Fruit fly (Drosophila melanogaster) whole organism, embryonic: ENCODE measurements around the gene CG43610.

Experiments
- Ada2b ChIP-seq: fragments of 200-800 bp; sonication (Bioruptor generic); IDR thresholded peaks from 2 replicates; pipeline ENCODE4 v1.3.6; 2022; ENCODE audit warnings: missing biosample characterization, missing genetic modification characterization
- Adf1 ChIP-seq: fragments of 200-800 bp; sonication (Bioruptor generic); IDR thresholded peaks from 2 replicates; pipeline ENCODE4 v1.3.6; 2022; ENCODE audit warnings: missing biosample characterization, missing genetic modification characterization
- B-H1 ChIP-seq: fragments of 200-800 bp; sonication (Bioruptor generic); IDR thresholded peaks from 3 replicates; pipeline ENCODE4 v1.3.6; 2022; ENCODE audit warnings: missing biosample characterization, missing genetic modification characterization
- CG11398 ChIP-seq: fragments of 200-800 bp; sonication (Bioruptor generic); optimal IDR thresholded peaks from 2 replicates; lab custom pipeline; 2016; ENCODE audit warnings: missing biosample characterization, missing genetic modification characterization
- CG12391 ChIP-seq: fragments of 200-800 bp; sonication (Bioruptor generic); optimal IDR thresholded peaks from 3 replicates; lab custom pipeline; 2018; ENCODE audit warnings: missing biosample characterization, mild to moderate bottlenecking, missing genetic modification characterization, moderate library complexity
- CG13123 ChIP-seq: fragments of 200-800 bp; sonication (Bioruptor generic); optimal IDR thresholded peaks from 2 replicates; lab custom pipeline; 2016; ENCODE audit warnings: missing biosample characterization, missing genetic modification characterization
- CG14050 ChIP-seq: fragments of 200-800 bp; sonication (Bioruptor generic); IDR thresholded peaks from 3 replicates; pipeline ENCODE4 v1.3.6; 2022; ENCODE audit warnings: missing biosample characterization, missing genetic modification characterization
- CG14860 ChIP-seq: fragments of 200-800 bp; sonication (Bioruptor generic); IDR thresholded peaks from 3 replicates; pipeline ENCODE4 v1.3.6; 2022; ENCODE audit warnings: missing biosample characterization, missing genetic modification characterization; ENCODE audit not compliant: partially characterized antibody
- CG1529 ChIP-seq: fragments of 200-800 bp; sonication (Bioruptor generic); optimal IDR thresholded peaks from 3 replicates; lab custom pipeline; 2018; ENCODE audit warnings: missing biosample characterization, missing genetic modification characterization
- CG1647 ChIP-seq: fragments of 200-800 bp; sonication (Bioruptor generic); optimal IDR thresholded peaks from 3 replicates; lab custom pipeline; 2016; ENCODE audit warnings: missing biosample characterization, missing genetic modification characterization
- CG17359 ChIP-seq: fragments of 200-800 bp; sonication (Bioruptor generic); optimal IDR thresholded peaks from 3 replicates; lab custom pipeline; 2018; ENCODE audit warnings: missing biosample characterization, mild to moderate bottlenecking, missing genetic modification characterization, moderate library complexity
- CG17912 ChIP-seq: fragments of 200-800 bp; sonication (Bioruptor generic); optimal IDR thresholded peaks from 2 replicates; lab custom pipeline; 2018; ENCODE audit warnings: missing biosample characterization, mild to moderate bottlenecking, missing genetic modification characterization
- CG2889 ChIP-seq: fragments of 200-800 bp; sonication (Bioruptor generic); IDR thresholded peaks from 3 replicates; pipeline ENCODE4 v1.3.6; 2022; ENCODE audit warnings: missing biosample characterization, missing genetic modification characterization
- CG3065 ChIP-seq: fragments of 200-800 bp; sonication (Bioruptor generic); optimal IDR thresholded peaks from 2 replicates; lab custom pipeline; 2016; ENCODE audit warnings: missing biosample characterization, missing genetic modification characterization
- CG31388 ChIP-seq: fragments of 200-800 bp; sonication (Bioruptor generic); optimal IDR thresholded peaks from 2 replicates; lab custom pipeline; 2016; ENCODE audit warnings: missing biosample characterization, missing genetic modification characterization
- CG33557 ChIP-seq: fragments of 200-800 bp; sonication (Bioruptor generic); optimal IDR thresholded peaks from 2 replicates; lab custom pipeline; 2019; ENCODE audit warnings: missing biosample characterization, mild to moderate bottlenecking, missing genetic modification characterization, moderate library complexity
- CG34224 ChIP-seq: fragments of 200-800 bp; sonication (Bioruptor generic); IDR thresholded peaks from 3 replicates; pipeline ENCODE4 v1.3.6; 2022; ENCODE audit warnings: missing biosample characterization, missing genetic modification characterization; ENCODE audit not compliant: partially characterized antibody
- CG4424 ChIP-seq: fragments of 200-800 bp; sonication (Bioruptor generic); optimal IDR thresholded peaks from 3 replicates; lab custom pipeline; 2016; ENCODE audit warnings: missing biosample characterization, missing genetic modification characterization
- CG6689 ChIP-seq: fragments of 200-800 bp; sonication (Bioruptor generic); IDR thresholded peaks from 2 replicates; pipeline ENCODE4 v1.3.6; 2022; ENCODE audit warnings: missing biosample characterization, missing genetic modification characterization
- CG8089 ChIP-seq: fragments of 200-800 bp; sonication (Bioruptor generic); optimal IDR thresholded peaks from 3 replicates; lab custom pipeline; 2016; ENCODE audit warnings: missing biosample characterization, missing genetic modification characterization
- CG9609 ChIP-seq: fragments of 200-800 bp; sonication (Bioruptor generic); optimal IDR thresholded peaks from 3 replicates; lab custom pipeline; 2016; ENCODE audit warnings: missing biosample characterization, missing genetic modification characterization
- CG9876 ChIP-seq: fragments of 200-800 bp; sonication (Bioruptor generic); optimal IDR thresholded peaks from 2 replicates; lab custom pipeline; 2016; ENCODE audit warnings: missing biosample characterization, missing genetic modification characterization
- Dad ChIP-seq: fragments of 200-800 bp; sonication (Bioruptor generic); optimal IDR thresholded peaks from 3 replicates; lab custom pipeline; 2016; ENCODE audit warnings: missing biosample characterization, missing genetic modification characterization
- Deaf1 ChIP-seq: fragments of 200-800 bp; optimal IDR thresholded peaks from 3 replicates; lab custom pipeline; 2019; ENCODE audit warnings: missing biosample characterization, mild to moderate bottlenecking, missing genetic modification characterization, moderate library complexity
- Dll ChIP-seq: fragments of 200-800 bp; sonication (Bioruptor generic); IDR thresholded peaks from 4 replicates; pipeline ENCODE4 v1.3.6; 2022; ENCODE audit warnings: missing biosample characterization, missing genetic modification characterization; ENCODE audit not compliant: partially characterized antibody
- Dref ChIP-seq: fragments of 200-800 bp; sonication (Bioruptor generic); IDR thresholded peaks from 2 replicates; pipeline ENCODE4 v1.3.6; 2022; ENCODE audit warnings: missing biosample characterization, missing genetic modification characterization
- Eip74EF ChIP-seq, 2 experiments: fragments of 200-800 bp in 1 of 2; fragments of >200 bp in 1 of 2; sonication (Bioruptor generic) in 1 of 2; optimal IDR thresholded peaks; 2 replicates each; lab custom pipeline; 2017 to 2019; ENCODE audit warnings: missing biosample characterization in 2 of 2, missing genetic modification characterization in 2 of 2, mild to moderate bottlenecking in 1 of 2, moderate library complexity in 1 of 2
- Hand ChIP-seq: fragments of 200-800 bp; sonication (Bioruptor generic); optimal IDR thresholded peaks from 2 replicates; lab custom pipeline; 2017; ENCODE audit warnings: mild to moderate bottlenecking, missing biosample characterization, missing genetic modification reagents, missing genetic modification characterization
- MBD-R2 ChIP-seq: fragments of 200-800 bp; sonication (Bioruptor generic); IDR thresholded peaks from 2 replicates; pipeline ENCODE4 v1.3.6; 2022; ENCODE audit warnings: missing biosample characterization, missing genetic modification characterization
- Mrtf ChIP-seq: fragments of 200-800 bp; sonication (Bioruptor generic); IDR thresholded peaks from 3 replicates; pipeline ENCODE4 v1.3.6; 2022; ENCODE audit warnings: missing biosample characterization, missing genetic modification characterization
- NFAT ChIP-seq: fragments of 200-800 bp; sonication (Bioruptor generic); IDR thresholded peaks from 2 replicates; pipeline ENCODE4 v1.3.6; 2022; ENCODE audit warnings: missing biosample characterization, missing genetic modification characterization
- Oaz ChIP-seq: fragments of 200-800 bp; sonication (Bioruptor generic); IDR thresholded peaks from 2 replicates; pipeline ENCODE4 v1.3.6; 2022; ENCODE audit warnings: missing biosample characterization, missing genetic modification characterization
- Tbp ChIP-seq: fragments of >200 bp; optimal IDR thresholded peaks from 2 replicates; lab custom pipeline; 2018; ENCODE audit warnings: missing biosample characterization, missing genetic modification characterization
- YL-1 ChIP-seq: fragments of 200-800 bp; sonication (Bioruptor generic); optimal IDR thresholded peaks from 3 replicates; lab custom pipeline; 2017; ENCODE audit warnings: missing biosample characterization, mild to moderate bottlenecking, missing genetic modification characterization
- chinmo ChIP-seq: fragments of 200-800 bp; sonication (Bioruptor generic); IDR thresholded peaks from 4 replicates; pipeline ENCODE4 v1.3.6; 2022; ENCODE audit warnings: missing biosample characterization, missing genetic modification characterization; ENCODE audit not compliant: partially characterized antibody
- dysf ChIP-seq: fragments of 200-800 bp; sonication (Bioruptor generic); IDR thresholded peaks from 3 replicates; pipeline ENCODE4 v1.3.6; 2022; ENCODE audit warnings: missing biosample characterization, missing genetic modification characterization
- gem ChIP-seq: fragments of 200-800 bp; sonication (Bioruptor generic); optimal IDR thresholded peaks from 2 replicates; lab custom pipeline; 2019; ENCODE audit warnings: missing biosample characterization, mild to moderate bottlenecking, missing genetic modification characterization, moderate library complexity
- ken ChIP-seq: fragments of 200-800 bp; sonication (Bioruptor generic); IDR thresholded peaks from 3 replicates; pipeline ENCODE4 v1.3.6; 2022; ENCODE audit warnings: missing biosample characterization, missing genetic modification characterization
- lola ChIP-seq, 3 experiments: fragments of >200 bp in 2 of 3; fragments of 200-800 bp in 1 of 3; sonication (Bioruptor generic) in 1 of 3; optimal IDR thresholded peaks; 2 replicates each; lab custom pipeline; 2017 to 2019; ENCODE audit warnings: missing biosample characterization in 3 of 3, missing genetic modification characterization in 3 of 3, mild to moderate bottlenecking in 1 of 3, moderate library complexity in 1 of 3
- lov ChIP-seq, 2 experiments: fragments of 200-800 bp in 1 of 2; fragments of >200 bp in 1 of 2; sonication (Bioruptor generic) in 1 of 2; IDR thresholded peaks in 1 of 2; optimal IDR thresholded peaks in 1 of 2; 2 replicates in 1 of 2; 3 replicates in 1 of 2; pipeline versions ENCODE4 v1.3.6 to Lab custom; 2017 to 2022; ENCODE audit warnings: missing biosample characterization in 1 of 2, missing genetic modification characterization in 1 of 2
- pfk ChIP-seq: fragments of 200-800 bp; sonication (Bioruptor generic); optimal IDR thresholded peaks from 2 replicates; lab custom pipeline; 2018; ENCODE audit warnings: missing biosample characterization, mild to moderate bottlenecking, missing genetic modification characterization, moderate library complexity
- pho ChIP-seq: fragments of 200-800 bp; sonication (Bioruptor generic); optimal IDR thresholded peaks from 2 replicates; lab custom pipeline; 2016; ENCODE audit warnings: missing biosample characterization, missing genetic modification characterization
- prd ChIP-seq, 3 experiments: fragments of >200 bp in 2 of 3; fragments of 200-800 bp in 1 of 3; sonication (Bioruptor generic) in 1 of 3; optimal IDR thresholded peaks in 2 of 3; IDR thresholded peaks in 1 of 3; 2 replicates in 2 of 3; 3 replicates in 1 of 3; pipeline versions ENCODE4 v1.3.6 to Lab custom; 2017 to 2022; ENCODE audit warnings: missing biosample characterization in 1 of 3, missing genetic modification characterization in 1 of 3
- psq ChIP-seq: fragments of 200-800 bp; sonication (Bioruptor generic); optimal IDR thresholded peaks from 2 replicates; lab custom pipeline; 2017; ENCODE audit warnings: missing biosample characterization, missing genetic modification characterization
- sc ChIP-seq, 3 experiments: fragments of >200 bp in 2 of 3; fragments of 200-800 bp in 1 of 3; sonication (Bioruptor generic) in 1 of 3; optimal IDR thresholded peaks; 2 replicates in 2 of 3; 3 replicates in 1 of 3; lab custom pipeline; 2017; ENCODE audit warnings: mild to moderate bottlenecking in 1 of 3, missing biosample characterization in 1 of 3, missing genetic modification characterization in 1 of 3, missing genetic modification reagents in 1 of 3
- sima ChIP-seq: fragments of 200-800 bp; sonication (Bioruptor generic); optimal IDR thresholded peaks from 2 replicates; lab custom pipeline; 2016; ENCODE audit warnings: missing biosample characterization, missing genetic modification characterization
- slbo ChIP-seq: fragments of 200-800 bp; sonication (Bioruptor generic); IDR thresholded peaks from 2 replicates; pipeline ENCODE4 v1.3.6; 2022; ENCODE audit warnings: missing biosample characterization, missing genetic modification characterization
- slp2 ChIP-seq: fragments of 200-800 bp; sonication (Bioruptor generic); optimal IDR thresholded peaks from 2 replicates; lab custom pipeline; 2016; ENCODE audit warnings: missing biosample characterization, missing genetic modification characterization
- vfl ChIP-seq: fragments of 200-800 bp; sonication (Bioruptor generic); optimal IDR thresholded peaks from 2 replicates; lab custom pipeline; 2016; ENCODE audit warnings: missing biosample characterization, missing genetic modification characterization

CG43610 gene

DNA sequence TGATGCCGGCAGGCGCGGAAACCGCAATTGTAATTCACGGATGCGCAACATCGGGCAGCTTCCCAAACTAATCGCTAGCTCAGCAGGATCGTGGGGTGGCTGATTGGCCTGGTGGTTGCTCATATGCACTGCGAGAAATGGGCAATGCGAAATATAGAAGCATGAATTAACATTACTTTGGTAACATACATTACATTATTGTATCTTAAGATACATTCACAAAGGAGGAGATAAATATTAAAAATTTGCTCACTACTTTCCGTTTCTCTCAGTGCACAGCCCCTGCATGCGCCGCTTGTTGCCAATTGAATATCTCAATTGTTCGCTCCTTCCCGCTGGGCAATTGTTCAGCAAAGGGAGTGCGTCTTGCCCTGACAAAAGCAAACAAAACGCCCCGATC, 42.4 kb downstream of the CG43610 start (continued):
- TF ChIP-seq gem (tag; lab: Kevin White, UChicago) (peak; percentile 83), CG1529 (GFP tag; lab: Kevin White, UChicago) (peak; percentile 74), dysf (GFP tag; lab: Robert Waterston, UW) (peak; percentile 70; the same call in 2 of the 3 replicates), psq (GFP tag; lab: Kevin White, UChicago) (peak; percentile 3), Mrtf (peak; percentile 47; the same call in 1 of the 3 replicates), Dad (GFP tag; lab: Kevin White, UChicago) (peak; percentile 64), CG3065 (peak; percentile 6), slp2 (GFP tag; lab: Kevin White, UChicago) (peak; percentile 64), CG11398 (peak; percentile 62), Tbp (GFP tag; lab: Kevin White, UChicago) (no peak), pfk (GFP tag; lab: Kevin White, UChicago) (no peak), Dll (no peak), Adf1 (no peak), vfl (GFP tag; lab: Kevin White, UChicago) (no peak), B-H1 (peak; percentile 42; the same call in 2 of the 3 replicates), NFAT (GFP tag; lab: Robert Waterston, UW) (no peak), pho (GFP tag; lab: Kevin White, UChicago) (peak; percentile 13), CG4424 (GFP tag; lab: Kevin White, UChicago) (peak; percentile 80), Oaz (GFP tag; lab: Robert Waterston, UW) (no peak), CG17912 (GFP tag; lab: Kevin White, UChicago) (no peak), CG2889 (GFP tag; lab: Robert Waterston, UW) (0 out of 3 replicates have a peak, but pooled peaks have one; percentile 10), CG9609 (GFP tag; lab: Kevin White, UChicago) (peak; percentile 56), CG12391 (tag; lab: Kevin White, UChicago) (peak; percentile 74), Deaf1 (tag; lab: Kevin White, UChicago) (peak; percentile 23), prd (optimal IDR thresholded peaks at IDR 0.05; lab: Kevin White, UChicago) (no peak), prd (GFP tag; IDR thresholded peaks at IDR 0.05; lab: Robert Waterston, UW) (peak; percentile 95), CG17359 (peak; percentile 70), ken (GFP tag; lab: Robert Waterston, UW) (peak; percentile 85), CG6689 (peak; percentile 76), CG8089 (GFP tag; lab: Kevin White, UChicago) (peak; percentile 69), CG14860 (GFP tag; lab: Robert Waterston, UW) (no peak), CG33557 (GFP tag; lab: Kevin White, UChicago) (peak; percentile 87), lola (GFP tag; optimal IDR thresholded peaks at IDR 0.05; lab: Kevin White, UChicago) (peak in 1 of 3 experiments; percentile 91), CG14050 (GFP tag; lab: Robert Waterston, UW) (peak; percentile 40; the same call in 2 of the 3 replicates), Dref (GFP tag; lab: Robert Waterston, UW) (no peak), Ada2b (GFP tag; lab: Robert Waterston, UW) (peak; percentile 67), CG9876 (peak; percentile 48), slbo (GFP tag; lab: Robert Waterston, UW) (peak; percentile 50), lov (optimal IDR thresholded peaks at IDR 0.05; lab: Kevin White, UChicago) (no peak), lov (GFP tag; IDR thresholded peaks at IDR 0.05; lab: Robert Waterston, UW) (peak; percentile 82; the same call in 2 of the 3 replicates), sc (optimal IDR thresholded peaks at IDR 0.05; lab: Kevin White, UChicago) (no peak), sc (GFP tag; optimal IDR thresholded peaks at IDR 0.05; lab: Kevin White, UChicago) (peak; percentile 73), CG34224 (no peak), sima (GFP tag; lab: Kevin White, UChicago) (no peak), CG13123 (peak; percentile 41), YL-1 (GFP tag; lab: Kevin White, UChicago) (no peak), CG1647 (peak; percentile 27), Hand (no peak), Eip74EF (GFP tag; optimal IDR thresholded peaks at IDR 0.05; lab: Kevin White, UChicago) (peak in 1 of 2 experiments; percentile 46), MBD-R2 (GFP tag; lab: Robert Waterston, UW) (no peak), CG31388 (no peak), chinmo (GFP tag; lab: Robert Waterston, UW) (no peak)
